Fruit fly (Drosophila melanogaster): ENCODE results near the gene nis.

nis gene

dm6 chr2L:1615753-1616152, 28.8 kb upstream of the nis start (continued):
- no peak for TF ChIP-seq schlank (tag; optimal IDR thresholded peaks at IDR 0.05)
- TF ChIP-seq hb (GFP tag; IDR thresholded peaks at IDR 0.05; ENCODE audit: partially characterized antibody), result no peak
- peak; percentile 17 for TF ChIP-seq en (GFP tag; optimal IDR thresholded peaks at IDR 0.05)
- peak; percentile 74; the same call in 2 of the 3 replicates for TF ChIP-seq gce (GFP tag; IDR thresholded peaks at IDR 0.05)
- TF ChIP-seq CG12659 (GFP tag; optimal IDR thresholded peaks at IDR 0.05), result peak; percentile 67
- peak; percentile 82 for TF ChIP-seq vvl (GFP tag; IDR thresholded peaks at IDR 0.05)
- peak; percentile 60 for TF ChIP-seq bcd (GFP tag; optimal IDR thresholded peaks at IDR 0.05)
- no peak for TF ChIP-seq CG6272 (GFP tag; IDR thresholded peaks at IDR 0.05)
- peak; percentile 49 for TF ChIP-seq CG4730 (GFP tag; IDR thresholded peaks at IDR 0.05)
- TF ChIP-seq Rx (GFP tag; IDR thresholded peaks at IDR 0.05), result 0 out of 2 replicates have a peak, but pooled peaks have one; percentile 26
- TF ChIP-seq CG4424 (GFP tag; optimal IDR thresholded peaks at IDR 0.05), result peak; percentile 70
- peak; percentile 3 for TF ChIP-seq Mad (GFP tag; optimal IDR thresholded peaks at IDR 0.05)
- TF ChIP-seq ham (GFP tag; IDR thresholded peaks at IDR 0.05), result no peak
- TF ChIP-seq inv (GFP tag; IDR thresholded peaks at IDR 0.05; ENCODE audit: partially characterized antibody), result no peak
- TF ChIP-seq Eip74EF (GFP tag; optimal IDR thresholded peaks at IDR 0.05), result peak in 1 of 2 experiments; percentile 47
- no peak for TF ChIP-seq Sin3A (optimal IDR thresholded peaks at IDR 0.05)
- TF ChIP-seq CG15479 (GFP tag; optimal IDR thresholded peaks at IDR 0.05), result no peak
- no peak for TF ChIP-seq CG8290 (GFP tag; optimal IDR thresholded peaks at IDR 0.05)
- TF ChIP-seq CG8290 (tag; optimal IDR thresholded peaks at IDR 0.05), result peak in 1 of 2 experiments; percentile 83
- no peak for TF ChIP-seq ftz-f1 (GFP tag; optimal IDR thresholded peaks at IDR 0.05)
- TF ChIP-seq Ssrp (tag; optimal IDR thresholded peaks at IDR 0.05), result peak; percentile 61
- peak; percentile 38 for TF ChIP-seq slp2 (GFP tag; optimal IDR thresholded peaks at IDR 0.05)
- TF ChIP-seq gem (tag; optimal IDR thresholded peaks at IDR 0.05), result peak; percentile 74
- peak; percentile 21 for TF ChIP-seq CG3838 (GFP tag; optimal IDR thresholded peaks at IDR 0.05)
- no peak for TF ChIP-seq bbx (GFP tag; IDR thresholded peaks at IDR 0.05; ENCODE audit: partially characterized antibody)
- TF ChIP-seq CG8478 (optimal IDR thresholded peaks at IDR 0.05), result no peak
- no peak for TF ChIP-seq prd (optimal IDR thresholded peaks at IDR 0.05)
- TF ChIP-seq prd (GFP tag; IDR thresholded peaks at IDR 0.05), result peak; percentile 74
- no peak for TF ChIP-seq CG15073 (GFP tag; optimal IDR thresholded peaks at IDR 0.05)
- peak; percentile 40 for TF ChIP-seq CG11723 (GFP tag; optimal IDR thresholded peaks at IDR 0.05)
- peak; percentile 67 for TF ChIP-seq Oli (tag; optimal IDR thresholded peaks at IDR 0.05)
- peak; percentile 9 for TF ChIP-seq Bteb2 (GFP tag; optimal IDR thresholded peaks at IDR 0.05)
- TF ChIP-seq B-H1 (GFP tag; IDR thresholded peaks at IDR 0.05), result peak; percentile 44; the same call in 2 of the 3 replicates
- TF ChIP-seq trem (tag; optimal IDR thresholded peaks at IDR 0.05), result peak; percentile 41
- TF ChIP-seq Asciz (GFP tag; optimal IDR thresholded peaks at IDR 0.05), result peak; percentile 59
- TF ChIP-seq Fer3 (tag; optimal IDR thresholded peaks at IDR 0.05), result peak; percentile 63
- no peak for TF ChIP-seq usp (GFP tag; optimal IDR thresholded peaks at IDR 0.05)
- TF ChIP-seq Taf1 (GFP tag; IDR thresholded peaks at IDR 0.05), result no peak
- TF ChIP-seq CG2199 (GFP tag; IDR thresholded peaks at IDR 0.05), result 0 out of 3 replicates have a peak, but pooled peaks have one; percentile 24
- peak; percentile 80 for TF ChIP-seq HLH3B (GFP tag; IDR thresholded peaks at IDR 0.05)
- TF ChIP-seq CG1647 (GFP tag; optimal IDR thresholded peaks at IDR 0.05), result no peak
- no peak for TF ChIP-seq gcm2 (GFP tag; optimal IDR thresholded peaks at IDR 0.05)
- TF ChIP-seq Nf-YB (GFP tag; optimal IDR thresholded peaks at IDR 0.05), result peak; percentile 31
- TF ChIP-seq CG13894 (tag; optimal IDR thresholded peaks at IDR 0.05), result peak; percentile 45
- peak; percentile 89 for TF ChIP-seq Med (GFP tag)
- TF ChIP-seq run (tag; optimal IDR thresholded peaks at IDR 0.05), result peak; percentile 15
- peak; percentile 30; the same call in 1 of the 2 replicates for TF ChIP-seq klu (GFP tag; IDR thresholded peaks at IDR 0.05)
- TF ChIP-seq Six4 (GFP tag; optimal IDR thresholded peaks at IDR 0.05), result peak; percentile 36
- TF ChIP-seq ara (GFP tag; IDR thresholded peaks at IDR 0.05), result peak; percentile 52; the same call in 1 of the 2 replicates
- peak; percentile 82 for TF ChIP-seq CG11504 (tag; optimal IDR thresholded peaks at IDR 0.05)
- peak; percentile 66 for TF ChIP-seq sisA (GFP tag; IDR thresholded peaks at IDR 0.05)
- TF ChIP-seq CG4707 (GFP tag; optimal IDR thresholded peaks at IDR 0.05), result peak; percentile 18
